Fruit fly (Drosophila melanogaster) whole organism, embryonic: Measurements from ENCODE around the gene CG4020.

Experiments
- Bgb ChIP-seq: fragments of 200-800 bp; sonication (Bioruptor generic); IDR thresholded peaks from 2 replicates; pipeline ENCODE4 v1.3.6; 2022; ENCODE audit warnings: missing biosample characterization, missing genetic modification characterization; ENCODE audit not compliant: partially characterized antibody
- CG10267 ChIP-seq: fragments of 200-800 bp; sonication (Bioruptor generic); optimal IDR thresholded peaks from 2 replicates; lab custom pipeline; 2018; ENCODE audit warnings: missing biosample characterization, mild to moderate bottlenecking, missing genetic modification characterization, moderate library complexity
- CG10654 ChIP-seq: fragments of 200-800 bp; sonication (Bioruptor generic); optimal IDR thresholded peaks from 2 replicates; lab custom pipeline; 2016; ENCODE audit warnings: missing biosample characterization, missing genetic modification characterization
- CG12104 ChIP-seq: fragments of 200-800 bp; sonication (Bioruptor generic); optimal IDR thresholded peaks from 3 replicates; lab custom pipeline; 2016; ENCODE audit warnings: missing biosample characterization, missing genetic modification characterization
- CG12391 ChIP-seq: fragments of 200-800 bp; sonication (Bioruptor generic); optimal IDR thresholded peaks from 3 replicates; lab custom pipeline; 2018; ENCODE audit warnings: missing biosample characterization, mild to moderate bottlenecking, missing genetic modification characterization, moderate library complexity
- CG12769 ChIP-seq: fragments of 200-800 bp; sonication (Bioruptor generic); optimal IDR thresholded peaks from 2 replicates; lab custom pipeline; 2019; ENCODE audit warnings: missing biosample characterization, mild to moderate bottlenecking, missing genetic modification characterization, moderate library complexity
- CG14014 ChIP-seq: fragments of 200-800 bp; sonication (Bioruptor generic); IDR thresholded peaks from 2 replicates; pipeline ENCODE4 v1.3.6; 2022; ENCODE audit warnings: missing biosample characterization, missing genetic modification characterization
- CG15514 ChIP-seq: fragments of 200-800 bp; sonication (Bioruptor generic); optimal IDR thresholded peaks from 3 replicates; lab custom pipeline; 2017; ENCODE audit warnings: missing biosample characterization, missing genetic modification characterization, mild to moderate bottlenecking, moderate library complexity, missing genetic modification reagents
- CG1647 ChIP-seq: fragments of 200-800 bp; sonication (Bioruptor generic); optimal IDR thresholded peaks from 3 replicates; lab custom pipeline; 2016; ENCODE audit warnings: missing biosample characterization, missing genetic modification characterization
- CG17912 ChIP-seq: fragments of 200-800 bp; sonication (Bioruptor generic); optimal IDR thresholded peaks from 2 replicates; lab custom pipeline; 2018; ENCODE audit warnings: missing biosample characterization, mild to moderate bottlenecking, missing genetic modification characterization
- CG18011 ChIP-seq: fragments of 200-800 bp; sonication (Bioruptor generic); optimal IDR thresholded peaks from 2 replicates; lab custom pipeline; 2017; ENCODE audit warnings: missing biosample characterization, missing genetic modification characterization, mild to moderate bottlenecking, moderate library complexity, missing genotype
- CG3726 ChIP-seq: fragments of 200-800 bp; sonication (Bioruptor generic); IDR thresholded peaks from 3 replicates; pipeline ENCODE4, ENCODE4 v1.3.6; 2022; ENCODE audit warnings: missing biosample characterization, missing genetic modification characterization
- CG4328 ChIP-seq: fragments of 200-800 bp; sonication (Bioruptor generic); optimal IDR thresholded peaks from 3 replicates; lab custom pipeline; 2017; ENCODE audit warnings: missing biosample characterization, missing genetic modification reagents, missing genetic modification characterization
- CG6689 ChIP-seq: fragments of 200-800 bp; sonication (Bioruptor generic); IDR thresholded peaks from 2 replicates; pipeline ENCODE4 v1.3.6; 2022; ENCODE audit warnings: missing biosample characterization, missing genetic modification characterization
- CG7786 ChIP-seq: fragments of 200-800 bp; sonication (Bioruptor generic); optimal IDR thresholded peaks from 2 replicates; lab custom pipeline; 2016; ENCODE audit warnings: missing biosample characterization, missing genetic modification characterization
- CG9437 ChIP-seq: fragments of 200-800 bp; sonication (Bioruptor generic); optimal IDR thresholded peaks from 2 replicates; lab custom pipeline; 2018; ENCODE audit warnings: missing biosample characterization, mild to moderate bottlenecking, missing genetic modification characterization
- CG9932 ChIP-seq: fragments of 200-800 bp; sonication (Bioruptor generic); IDR thresholded peaks from 2 replicates; pipeline ENCODE4 v1.3.6; 2022; ENCODE audit warnings: missing biosample characterization, missing genetic modification characterization
- Deaf1 ChIP-seq: fragments of 200-800 bp; optimal IDR thresholded peaks from 3 replicates; lab custom pipeline; 2019; ENCODE audit warnings: missing biosample characterization, mild to moderate bottlenecking, missing genetic modification characterization, moderate library complexity
- Dek ChIP-seq: fragments of 200-800 bp; sonication (Bioruptor generic); optimal IDR thresholded peaks from 3 replicates; lab custom pipeline; 2019; ENCODE audit warnings: missing biosample characterization, mild to moderate bottlenecking, missing genetic modification characterization, moderate library complexity
- Drgx ChIP-seq: fragments of 200-800 bp; sonication (Bioruptor generic); IDR thresholded peaks from 2 replicates; pipeline ENCODE4 v1.3.6; 2022; ENCODE audit warnings: missing biosample characterization, missing genetic modification characterization
- Fer2 ChIP-seq: fragments of 200-800 bp; sonication (Bioruptor generic); optimal IDR thresholded peaks from 2 replicates; lab custom pipeline; 2018; ENCODE audit warnings: missing biosample characterization, mild to moderate bottlenecking, missing genetic modification characterization, moderate library complexity
- Gsc ChIP-seq: fragments of 200-800 bp; sonication (Bioruptor generic); IDR thresholded peaks from 2 replicates; pipeline ENCODE4 v1.3.6; 2022; ENCODE audit warnings: missing biosample characterization, missing genetic modification characterization
- Hmr ChIP-seq: fragments of 200-800 bp; sonication (Bioruptor generic); optimal IDR thresholded peaks from 3 replicates; lab custom pipeline; 2017; ENCODE audit warnings: mild to moderate bottlenecking, missing biosample characterization, missing genetic modification reagents, missing genetic modification characterization
- MESR4 ChIP-seq: fragments of 200-800 bp; sonication (Bioruptor generic); optimal IDR thresholded peaks from 2 replicates; lab custom pipeline; 2018; ENCODE audit warnings: missing biosample characterization, mild to moderate bottlenecking, missing genetic modification characterization, moderate library complexity
- MTF-1 ChIP-seq: fragments of 200-800 bp; sonication (Bioruptor generic); optimal IDR thresholded peaks from 2 replicates; lab custom pipeline; 2018; ENCODE audit warnings: missing biosample characterization, mild to moderate bottlenecking, missing genetic modification characterization, borderline replicate concordance
- Max ChIP-seq: fragments of 200-800 bp; sonication (Bioruptor generic); optimal IDR thresholded peaks from 2 replicates; lab custom pipeline; 2016; ENCODE audit warnings: missing biosample characterization, mild to moderate bottlenecking, missing genetic modification characterization
- Nf-YA ChIP-seq: fragments of 200-800 bp; sonication (Bioruptor generic); IDR thresholded peaks from 2 replicates; pipeline ENCODE4 v1.3.6; 2022; ENCODE audit warnings: missing biosample characterization, missing genetic modification characterization
- Scr ChIP-seq: fragments of 200-800 bp; sonication (Bioruptor generic); IDR thresholded peaks from 2 replicates; pipeline ENCODE4 v1.3.6; 2022; ENCODE audit warnings: missing biosample characterization, missing genetic modification characterization; ENCODE audit not compliant: partially characterized antibody
- Six4 ChIP-seq: fragments of 200-800 bp; sonication (Bioruptor generic); optimal IDR thresholded peaks from 2 replicates; lab custom pipeline; 2016; ENCODE audit warnings: missing biosample characterization, missing genetic modification characterization
- bab2 ChIP-seq: fragments of 200-800 bp; sonication (Bioruptor generic); optimal IDR thresholded peaks from 2 replicates; lab custom pipeline; 2016; ENCODE audit warnings: missing biosample characterization, missing genetic modification characterization
- bbx ChIP-seq: fragments of 200-800 bp; sonication (Bioruptor generic); IDR thresholded peaks from 2 replicates; pipeline ENCODE4 v1.3.6; 2022; ENCODE audit warnings: missing biosample characterization, missing genetic modification characterization; ENCODE audit not compliant: partially characterized antibody
- dmrt11E ChIP-seq: fragments of 200-800 bp; sonication (Bioruptor generic); optimal IDR thresholded peaks from 3 replicates; lab custom pipeline; 2018; ENCODE audit warnings: missing biosample characterization, mild to moderate bottlenecking, missing genetic modification characterization, moderate library complexity
- en ChIP-seq: fragments of 200-800 bp; sonication (Bioruptor generic); optimal IDR thresholded peaks from 2 replicates; lab custom pipeline; 2016; ENCODE audit warnings: missing biosample characterization, missing genetic modification characterization
- fd3F ChIP-seq: fragments of 200-800 bp; sonication (Bioruptor generic); optimal IDR thresholded peaks from 2 replicates; lab custom pipeline; 2018; ENCODE audit warnings: missing biosample characterization, mild to moderate bottlenecking, missing genetic modification characterization, moderate library complexity
- fu2 ChIP-seq: fragments of 200-800 bp; sonication (Bioruptor generic); optimal IDR thresholded peaks from 2 replicates; lab custom pipeline; 2016; ENCODE audit warnings: missing biosample characterization, missing genetic modification characterization
- gem ChIP-seq: fragments of 200-800 bp; sonication (Bioruptor generic); optimal IDR thresholded peaks from 2 replicates; lab custom pipeline; 2019; ENCODE audit warnings: missing biosample characterization, mild to moderate bottlenecking, missing genetic modification characterization, moderate library complexity
- gfzf ChIP-seq: fragments of 200-800 bp; sonication (Bioruptor generic); optimal IDR thresholded peaks from 2 replicates; lab custom pipeline; 2016; ENCODE audit warnings: missing biosample characterization, mild to moderate bottlenecking, missing genetic modification characterization, moderate library complexity
- hkb ChIP-seq, 2 experiments: fragments of 200-800 bp in 1 of 2; fragments of >200 bp in 1 of 2; sonication (Bioruptor generic) in 1 of 2; IDR thresholded peaks in 1 of 2; optimal IDR thresholded peaks in 1 of 2; 2 replicates each; pipeline versions ENCODE4 v1.3.6 to Lab custom; 2017 to 2022; ENCODE audit warnings: missing biosample characterization in 1 of 2, missing genetic modification characterization in 1 of 2
- lbe ChIP-seq: fragments of 200-800 bp; sonication (Bioruptor generic); optimal IDR thresholded peaks from 2 replicates; lab custom pipeline; 2016; ENCODE audit warnings: missing biosample characterization, mild to moderate bottlenecking, missing genetic modification characterization
- mirr ChIP-seq: fragments of 200-800 bp; sonication (Bioruptor generic); optimal IDR thresholded peaks from 3 replicates; lab custom pipeline; 2018; ENCODE audit warnings: missing biosample characterization, mild to moderate bottlenecking, missing genetic modification characterization
- nom ChIP-seq: fragments of 200-800 bp; sonication (Bioruptor generic); optimal IDR thresholded peaks from 2 replicates; lab custom pipeline; 2017; ENCODE audit warnings: missing biosample characterization, missing genetic modification characterization, mild to moderate bottlenecking, moderate library complexity, missing genetic modification reagents
- oc ChIP-seq: fragments of 200-800 bp; sonication (Bioruptor generic); optimal IDR thresholded peaks from 2 replicates; lab custom pipeline; 2018; ENCODE audit warnings: missing biosample characterization, mild to moderate bottlenecking, missing genetic modification characterization, moderate library complexity
- org-1 ChIP-seq: fragments of 200-800 bp; sonication (Bioruptor generic); optimal IDR thresholded peaks from 2 replicates; lab custom pipeline; 2017; ENCODE audit warnings: missing biosample characterization, missing genetic modification characterization
- phol ChIP-seq: fragments of 200-800 bp; sonication (Bioruptor generic); optimal IDR thresholded peaks from 3 replicates; lab custom pipeline; 2018; ENCODE audit warnings: missing biosample characterization, mild to moderate bottlenecking, missing genetic modification characterization, moderate library complexity
- sens ChIP-seq: fragments of 200-800 bp; sonication (Bioruptor generic); peaks from one replicate; lab custom pipeline; 2016; ENCODE audit warnings: missing biosample characterization, missing genetic modification characterization
- slp2 ChIP-seq: fragments of 200-800 bp; sonication (Bioruptor generic); optimal IDR thresholded peaks from 2 replicates; lab custom pipeline; 2016; ENCODE audit warnings: missing biosample characterization, missing genetic modification characterization
- stwl ChIP-seq: fragments of 200-800 bp; sonication (Bioruptor generic); optimal IDR thresholded peaks from 3 replicates; lab custom pipeline; 2018; ENCODE audit warnings: missing biosample characterization, mild to moderate bottlenecking, missing genetic modification characterization, moderate library complexity
- wek ChIP-seq: fragments of 200-800 bp; sonication (Bioruptor generic); optimal IDR thresholded peaks from 3 replicates; lab custom pipeline; 2018; ENCODE audit warnings: missing biosample characterization, mild to moderate bottlenecking, missing genetic modification characterization, moderate library complexity

Gene CG4020

DNA sequence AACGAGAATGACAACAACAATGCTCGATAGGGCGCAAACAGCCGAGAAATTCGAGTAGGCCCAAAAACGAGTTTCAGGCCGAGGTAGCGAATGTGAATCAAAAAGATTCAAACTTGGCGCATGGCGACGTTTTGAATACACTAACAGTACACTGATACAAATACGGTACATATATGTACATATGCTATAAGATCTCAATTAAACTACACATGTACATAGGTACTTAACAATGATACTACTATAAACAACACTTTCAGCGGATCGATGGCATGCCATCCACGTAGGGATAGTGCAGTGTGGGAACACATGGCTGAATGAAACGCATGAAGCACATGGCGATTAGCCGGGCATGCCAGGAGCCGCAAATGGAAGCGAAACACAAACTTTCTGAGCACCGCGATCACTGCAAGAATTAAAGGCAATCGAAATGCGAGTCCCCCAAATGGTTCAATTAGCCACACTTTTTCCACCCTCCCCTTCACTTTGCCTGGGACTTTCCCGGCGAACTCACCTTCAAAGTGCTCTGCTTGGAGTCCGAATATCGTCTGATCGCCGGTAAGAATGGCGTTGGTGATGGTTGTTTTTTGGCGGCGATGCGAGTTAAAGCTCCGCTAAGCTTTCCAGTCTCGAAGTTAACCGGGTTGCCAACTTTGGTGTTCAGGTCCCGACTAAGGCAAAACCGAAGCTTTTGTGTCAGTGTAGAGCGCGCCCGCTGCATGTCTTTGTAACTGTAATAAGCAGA is 10.4 kb downstream of the CG4020 start (continued):
- no peak for TF ChIP-seq CG4328
- no peak for TF ChIP-seq en
- TF ChIP-seq Nf-YA (GFP tag; lab: Robert Waterston, UW): no peak
- TF ChIP-seq CG10654 (GFP tag; lab: Kevin White, UChicago): no peak
- TF ChIP-seq CG14014 (GFP tag; lab: Robert Waterston, UW): no peak
- TF ChIP-seq wek (GFP tag; lab: Kevin White, UChicago): peak; percentile 42
- TF ChIP-seq Gsc (GFP tag; lab: Robert Waterston, UW): no peak
- no peak for TF ChIP-seq CG7786
- TF ChIP-seq bbx: peak; percentile 47; the same call in 1 of the 2 replicates
- TF ChIP-seq CG12104: no peak
- 0 out of 3 replicates have a peak, but pooled peaks have one; percentile 5 for TF ChIP-seq CG3726 (GFP tag; lab: Robert Waterston, UW)
- no peak for TF ChIP-seq mirr (GFP tag; lab: Kevin White, UChicago)
- no peak for TF ChIP-seq CG6689
- peak; percentile 9 for TF ChIP-seq slp2 (GFP tag; lab: Kevin White, UChicago)
- peak; percentile 18 for TF ChIP-seq Hmr
- no peak for TF ChIP-seq oc (tag; lab: Kevin White, UChicago)
- TF ChIP-seq fd3F (GFP tag; lab: Kevin White, UChicago): no peak
- no peak for TF ChIP-seq bab2 (GFP tag; lab: Kevin White, UChicago)
- peak; percentile 11 for TF ChIP-seq sens (GFP tag; lab: Kevin White, UChicago)
- TF ChIP-seq Six4: no peak
- TF ChIP-seq Max: no peak
- TF ChIP-seq gem (tag; lab: Kevin White, UChicago): no peak
- TF ChIP-seq Bgb (GFP tag; lab: Robert Waterston, UW): peak; percentile 57; the same call in 1 of the 2 replicates
- no peak for TF ChIP-seq CG12391 (tag; lab: Kevin White, UChicago)
- TF ChIP-seq CG17912 (GFP tag; lab: Kevin White, UChicago): no peak
- TF ChIP-seq CG1647 (GFP tag; lab: Kevin White, UChicago): no peak
- peak; percentile 4 for TF ChIP-seq MESR4 (GFP tag; lab: Kevin White, UChicago)
- TF ChIP-seq CG12769: peak; percentile 45
- no peak for TF ChIP-seq MTF-1 (GFP tag; lab: Kevin White, UChicago)
- TF ChIP-seq Drgx (GFP tag; lab: Robert Waterston, UW): peak; percentile 43; the same call in 1 of the 2 replicates
- no peak for TF ChIP-seq CG9437 (GFP tag; lab: Kevin White, UChicago)
- TF ChIP-seq hkb (optimal IDR thresholded peaks at IDR 0.05; lab: Kevin White, UChicago): no peak
- 0 out of 2 replicates have a peak, but pooled peaks have one; percentile 21 for TF ChIP-seq hkb (GFP tag; IDR thresholded peaks at IDR 0.05; lab: Robert Waterston, UW)
- TF ChIP-seq lbe: peak; percentile 7
- peak; percentile 30 for TF ChIP-seq CG15514 (GFP tag; lab: Kevin White, UChicago)
- peak; percentile 7 for TF ChIP-seq Dek
- TF ChIP-seq phol (tag; lab: Kevin White, UChicago): no peak
- no peak for TF ChIP-seq stwl (tag; lab: Kevin White, UChicago)
- TF ChIP-seq Scr (GFP tag; lab: Robert Waterston, UW): 0 out of 2 replicates have a peak, but pooled peaks have one; percentile 21
- TF ChIP-seq dmrt11E (tag; lab: Kevin White, UChicago): no peak
- peak; percentile 44 for TF ChIP-seq nom (GFP tag; lab: Kevin White, UChicago)
- no peak for TF ChIP-seq CG10267 (tag; lab: Kevin White, UChicago)
- 0 out of 2 replicates have a peak, but pooled peaks have one; percentile 14 for TF ChIP-seq CG9932 (GFP tag; lab: Robert Waterston, UW)
- TF ChIP-seq Fer2 (tag; lab: Kevin White, UChicago): no peak
- TF ChIP-seq fu2 (GFP tag; lab: Kevin White, UChicago): no peak
- TF ChIP-seq org-1 (GFP tag; lab: Kevin White, UChicago): no peak
- no peak for TF ChIP-seq Deaf1 (tag; lab: Kevin White, UChicago)
- TF ChIP-seq CG18011 (GFP tag; lab: Kevin White, UChicago): no peak
- peak; percentile 12 for TF ChIP-seq gfzf (GFP tag; lab: Kevin White, UChicago)
